Fruit fly (Drosophila melanogaster): ENCODE data around the gene Pkcdelta.

The Pkcdelta gene

dm6 chrX:12467241-12467597, 35.2 kb downstream of the Pkcdelta start (continued):
- no peak for TF ChIP-seq CTCF (GFP tag; optimal IDR thresholded peaks at IDR 0.05)
- TF ChIP-seq pzg (GFP tag; optimal IDR thresholded peaks at IDR 0.05): peak; percentile 31
- TF ChIP-seq CG13287 (GFP tag; IDR thresholded peaks at IDR 0.05; ENCODE audit: partially characterized antibody): peak; percentile 60
- TF ChIP-seq CG7963 (GFP tag; IDR thresholded peaks at IDR 0.05; ENCODE audit: partially characterized antibody): peak; percentile 58; the same call in 1 of the 3 replicates
- peak; percentile 34; the same call in 1 of the 3 replicates for TF ChIP-seq CG6791 (GFP tag; IDR thresholded peaks at IDR 0.05; ENCODE audit: partially characterized antibody)
- TF ChIP-seq CG3995 (GFP tag; optimal IDR thresholded peaks at IDR 0.05): no peak
- 0 out of 2 replicates have a peak, but pooled peaks have one; percentile 26 for TF ChIP-seq tna (GFP tag; IDR thresholded peaks at IDR 0.05; ENCODE audit: partially characterized antibody)
- peak; percentile 20 for TF ChIP-seq Elba2 (GFP tag; optimal IDR thresholded peaks at IDR 0.05)
- TF ChIP-seq unc-4 (GFP tag; IDR thresholded peaks at IDR 0.05; ENCODE audit: partially characterized antibody): peak; percentile 41; the same call in 1 of the 2 replicates
- no peak for TF ChIP-seq CG2875 (GFP tag; optimal IDR thresholded peaks at IDR 0.05)
- no peak for TF ChIP-seq jigr1 (GFP tag; IDR thresholded peaks at IDR 0.05)
- peak; percentile 27 for TF ChIP-seq BEAF-32 (GFP tag; optimal IDR thresholded peaks at IDR 0.05)
- 0 out of 4 replicates have a peak, but pooled peaks have one; percentile 31 for TF ChIP-seq Dll (GFP tag; IDR thresholded peaks at IDR 0.05; ENCODE audit: partially characterized antibody)
- no peak for TF ChIP-seq CG1792 (GFP tag; optimal IDR thresholded peaks at IDR 0.05)
- peak; percentile 8 for TF ChIP-seq CG15514 (GFP tag; optimal IDR thresholded peaks at IDR 0.05)
- TF ChIP-seq CG32767 (GFP tag; IDR thresholded peaks at IDR 0.05): no peak
- TF ChIP-seq ato (GFP tag; IDR thresholded peaks at IDR 0.05; ENCODE audit: partially characterized antibody): 0 out of 2 replicates have a peak, but pooled peaks have one; percentile 15
- TF ChIP-seq Dref (GFP tag; IDR thresholded peaks at IDR 0.05): peak; percentile 59
- TF ChIP-seq insv (GFP tag; optimal IDR thresholded peaks at IDR 0.05): peak in 1 of 2 experiments; percentile 91
- TF ChIP-seq CG17829 (tag; optimal IDR thresholded peaks at IDR 0.05): no peak

DNA sequence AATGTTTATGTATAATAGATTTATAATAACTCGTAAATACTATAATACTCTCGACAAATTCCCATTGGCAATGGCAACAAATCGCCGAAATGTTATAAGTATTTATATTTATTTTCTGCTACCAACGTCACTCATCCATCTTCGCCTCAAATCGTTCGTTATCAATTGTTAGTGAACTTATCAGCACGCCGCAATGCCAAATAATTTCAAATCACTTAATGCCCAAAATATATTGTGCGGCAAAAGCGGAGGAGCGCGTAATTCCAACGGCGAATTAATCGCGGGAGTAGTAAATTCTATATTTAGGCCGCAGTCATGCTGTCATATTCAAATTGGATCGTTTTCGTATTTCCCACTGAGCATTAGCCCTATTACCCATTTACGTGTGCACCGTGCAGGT, 37.1 kb downstream of the Pkcdelta start:
- TF ChIP-seq B-H2 (GFP tag; optimal IDR thresholded peaks at IDR 0.05) (peak; percentile 33), Opbp (GFP tag; IDR thresholded peaks at IDR 0.05; ENCODE audit: partially characterized antibody) (no peak), Nf-YA (GFP tag; IDR thresholded peaks at IDR 0.05) (no peak), jigr1 (GFP tag; IDR thresholded peaks at IDR 0.05) (no peak), Lim3 (GFP tag; IDR thresholded peaks at IDR 0.05) (no peak), lab (GFP tag; optimal IDR thresholded peaks at IDR 0.05) (peak; percentile 13), ATbp (GFP tag; optimal IDR thresholded peaks at IDR 0.05) (no peak), lilli (GFP tag; optimal IDR thresholded peaks at IDR 0.05) (no peak), CG2678 (tag; optimal IDR thresholded peaks at IDR 0.05) (no peak), Dll (GFP tag; IDR thresholded peaks at IDR 0.05; ENCODE audit: partially characterized antibody) (no peak), Dip2 (GFP tag; IDR thresholded peaks at IDR 0.05) (no peak), Pdp1 (GFP tag; optimal IDR thresholded peaks at IDR 0.05) (peak in 1 of 2 experiments; percentile 19), tna (GFP tag; IDR thresholded peaks at IDR 0.05; ENCODE audit: partially characterized antibody) (no peak), Dfd (GFP tag; optimal IDR thresholded peaks at IDR 0.05) (no peak), corto (GFP tag; optimal IDR thresholded peaks at IDR 0.05) (no peak), exex (tag; optimal IDR thresholded peaks at IDR 0.05) (peak; percentile 78), CG34376 (GFP tag; optimal IDR thresholded peaks at IDR 0.05) (peak; percentile 61), salm (tag; optimal IDR thresholded peaks at IDR 0.05) (no peak), CG3163 (GFP tag; optimal IDR thresholded peaks at IDR 0.05) (no peak), CG18599 (GFP tag; optimal IDR thresholded peaks at IDR 0.05) (no peak), sug (tag; optimal IDR thresholded peaks at IDR 0.05) (peak; percentile 56), CG2129 (GFP tag; IDR thresholded peaks at IDR 0.05; ENCODE audit: partially characterized antibody) (no peak), peb (GFP tag; IDR thresholded peaks at IDR 0.05) (no peak), CG8290 (GFP tag; optimal IDR thresholded peaks at IDR 0.05) (no peak), CG8290 (tag; optimal IDR thresholded peaks at IDR 0.05) (peak in 1 of 2 experiments; percentile 13), Hmr (GFP tag; optimal IDR thresholded peaks at IDR 0.05) (no peak), sd (tag; optimal IDR thresholded peaks at IDR 0.05) (peak; percentile 28), Sry-δ (GFP tag; optimal IDR thresholded peaks at IDR 0.05) (no peak), HLH4C (GFP tag; IDR thresholded peaks at IDR 0.05; ENCODE audit: partially characterized antibody) (no peak)
